Worm (Caenorhabditis elegans): Measurements from ENCODE around the gene oac-39.

ce11 chrV:297424-297991, 46.0 kb upstream of the oac-39 start, which contains the start of gene F33E11.2:
- TF ChIP-seq egl-27 (tag; optimal IDR thresholded peaks at IDR 0.05) (no peak), ZK546.5 (tag; optimal IDR thresholded peaks at IDR 0.05) (no peak), nhr-11 (tag; optimal IDR thresholded peaks at IDR 0.05) (no peak), php-3 (GFP tag; IDR thresholded peaks at IDR 0.05) (no peak), fos-1 (tag; optimal IDR thresholded peaks at IDR 0.05) (no peak), pha-4 (GFP tag; IDR thresholded peaks at IDR 0.05) (no peak), pha-4 (tag; optimal IDR thresholded peaks at IDR 0.05) (no peak), daf-8 (GFP tag; IDR thresholded peaks at IDR 0.05) (no peak), ceh-62 (tag; optimal IDR thresholded peaks at IDR 0.05) (no peak), F49E8.2 (tag; optimal IDR thresholded peaks at IDR 0.05; ENCODE audit: borderline replicate concordance) (no peak), unc-62 (GFP tag; optimal IDR thresholded peaks at IDR 0.05 in 1 of 2) (peak in 1 of 2 experiments; percentile 91), unc-62 (tag; optimal IDR thresholded peaks at IDR 0.05) (no peak), nhr-237 (tag; optimal IDR thresholded peaks at IDR 0.05) (no peak), nhr-76 (tag; optimal IDR thresholded peaks at IDR 0.05) (no peak), vab-7 (GFP tag; IDR thresholded peaks at IDR 0.05) (no peak), tra-1 (GFP tag; IDR thresholded peaks at IDR 0.05) (no peak)
